Worm (Caenorhabditis elegans): ENCODE results near the gene skr-16.

skr-16 gene

ce11 chrIV:7188528-7189422, 20.3 kb downstream of the skr-16 start, which contains the start of gene srlf-7 (continued):
- TF ChIP-seq atf-7 (tag; optimal IDR thresholded peaks at IDR 0.05) (peak; percentile 66), ets-4 (GFP tag; optimal IDR thresholded peaks at IDR 0.05) (peak; percentile 70), unc-62 (GFP tag; optimal IDR thresholded peaks at IDR 0.05) (peak; percentile 81), tbp1 (GFP tag; optimal IDR thresholded peaks at IDR 0.05) (peak; percentile 53), ceh-40 (GFP tag; IDR thresholded peaks at IDR 0.05) (no peak), lag-1 (GFP tag; IDR thresholded peaks at IDR 0.05) (no peak), ceh-79 (tag; optimal IDR thresholded peaks at IDR 0.05) (no peak), let-607 (tag; optimal IDR thresholded peaks at IDR 0.05) (peak; percentile 27 to 65), ZK185.1 (tag; optimal IDR thresholded peaks at IDR 0.05; ENCODE audit: poor library complexity, severe bottlenecking) (peak; percentile 7), nhr-80 (tag; optimal IDR thresholded peaks at IDR 0.05) (peak; percentile 96), F37B4.10 (GFP tag; IDR thresholded peaks at IDR 0.05) (no peak), mxl-1 (tag; optimal IDR thresholded peaks at IDR 0.05) (no peak), B0019.2 (GFP tag; conservative IDR thresholded peaks at IDR 0.05) (no peak), attf-3 (GFP tag; conservative IDR thresholded peaks at IDR 0.05) (no peak), nfya-1 (tag; optimal IDR thresholded peaks at IDR 0.05; ENCODE audit: borderline replicate concordance, insufficient read depth) (no peak), lsy-27 (tag; optimal IDR thresholded peaks at IDR 0.05; ENCODE audit: borderline replicate concordance, insufficient read depth) (no peak), hsf-1 (GFP tag; IDR thresholded peaks at IDR 0.05) (no peak), madf-6 (GFP tag; IDR thresholded peaks at IDR 0.05) (no peak), F22D6.2 (tag; optimal IDR thresholded peaks at IDR 0.05) (no peak), lsl-1 (GFP tag; optimal IDR thresholded peaks at IDR 0.05) (no peak), hrde-1 (tag; optimal IDR thresholded peaks at IDR 0.05; ENCODE audit: borderline replicate concordance) (no peak), lin-40 (tag; optimal IDR thresholded peaks at IDR 0.05) (peak; percentile 63), K11D2.4 (GFP tag; IDR thresholded peaks at IDR 0.05) (no peak), ztf-26 (tag; optimal IDR thresholded peaks at IDR 0.05) (peak; percentile 31), madf-10 (tag; optimal IDR thresholded peaks at IDR 0.05) (peak; percentile 13), Y67H2A.10 (GFP tag; conservative IDR thresholded peaks at IDR 0.05) (no peak)

- TF ChIP-seq nhr-80 (tag; optimal IDR thresholded peaks at IDR 0.05) = peak; percentile 76
- TF ChIP-seq ztf-26 (tag; optimal IDR thresholded peaks at IDR 0.05) = peak; percentile 34
- TF ChIP-seq unc-130 (GFP tag; optimal IDR thresholded peaks at IDR 0.05) = no peak
- TF ChIP-seq sptf-2 (GFP tag; optimal IDR thresholded peaks at IDR 0.05) = no peak
- no peak for TF ChIP-seq bed-2 (GFP tag; IDR thresholded peaks at IDR 0.05)
- no peak for TF ChIP-seq let-526 (GFP tag; IDR thresholded peaks at IDR 0.05)
- TF ChIP-seq C06A6.2 (GFP tag; conservative IDR thresholded peaks at IDR 0.05) = no peak
- no peak for TF ChIP-seq F10E7.11 (tag; optimal IDR thresholded peaks at IDR 0.05)
- TF ChIP-seq atf-7 (tag; optimal IDR thresholded peaks at IDR 0.05) = peak; percentile 57
- TF ChIP-seq ceh-100 (GFP tag; IDR thresholded peaks at IDR 0.05) = no peak
- TF ChIP-seq K11D2.4 (GFP tag; IDR thresholded peaks at IDR 0.05) = no peak
- no peak for TF ChIP-seq aptf-2 (GFP tag; conservative IDR thresholded peaks at IDR 0.05)
- TF ChIP-seq lin-26 (GFP tag; IDR thresholded peaks at IDR 0.05) = no peak
- TF ChIP-seq ceh-91 (GFP tag; IDR thresholded peaks at IDR 0.05) = no peak
- peak; percentile 1 for TF ChIP-seq ZK185.1 (tag; optimal IDR thresholded peaks at IDR 0.05; ENCODE audit: poor library complexity, severe bottlenecking)
- no peak for TF ChIP-seq ztf-18 (tag; optimal IDR thresholded peaks at IDR 0.05)
Measured at ce11 chrIV:7190409-7190808, 21.9 kb downstream of the skr-16 start.

All from whole organism, young adult.